Fruit fly (Drosophila melanogaster) whole organism, embryonic: Measurements from ENCODE around the gene CG44836.
A peak's percentile ranks its signal among the peaks of the same experiment; 100 is the strongest.

ENCODE experiments used
- ATbp ChIP-seq: fragments of 200-800 bp; sonication (Bioruptor generic); optimal IDR thresholded peaks from 2 replicates; lab custom pipeline; 2017; ENCODE audit warnings: missing biosample characterization, mild to moderate bottlenecking, missing genetic modification characterization, missing genetic modification reagents
- Awh ChIP-seq: fragments of 200-800 bp; sonication (Bioruptor generic); IDR thresholded peaks from 2 replicates; pipeline ENCODE4, ENCODE4 v1.3.6; 2022; ENCODE audit warnings: missing biosample characterization, missing genetic modification characterization
- B-H1 ChIP-seq: fragments of 200-800 bp; sonication (Bioruptor generic); IDR thresholded peaks from 3 replicates; pipeline ENCODE4 v1.3.6; 2022; ENCODE audit warnings: missing biosample characterization, missing genetic modification characterization
- BEAF-32 ChIP-seq: fragments of 200-800 bp; sonication (Bioruptor generic); optimal IDR thresholded peaks from 3 replicates; lab custom pipeline; 2017; ENCODE audit warnings: missing biosample characterization, missing genetic modification characterization, mild to moderate bottlenecking, moderate library complexity, missing genetic modification reagents
- CG11093 ChIP-seq: fragments of 200-800 bp; sonication (Bioruptor generic); IDR thresholded peaks from 3 replicates; pipeline ENCODE4 v1.3.6; 2022; ENCODE audit warnings: missing biosample characterization, missing genetic modification characterization
- CG11723 ChIP-seq: fragments of 200-800 bp; sonication (Bioruptor generic); optimal IDR thresholded peaks from 2 replicates; lab custom pipeline; 2017; ENCODE audit warnings: missing biosample characterization, mild to moderate bottlenecking, missing genetic modification characterization
- CG12155 ChIP-seq: fragments of 200-800 bp; sonication (Bioruptor generic); optimal IDR thresholded peaks from 3 replicates; lab custom pipeline; 2016; ENCODE audit warnings: missing biosample characterization, missing genetic modification characterization
- CG13296 ChIP-seq: fragments of 200-800 bp; sonication (Bioruptor generic); optimal IDR thresholded peaks from 3 replicates; lab custom pipeline; 2018; ENCODE audit warnings: missing biosample characterization, mild to moderate bottlenecking, missing genetic modification characterization
- CG15269 ChIP-seq: fragments of 200-800 bp; sonication (Bioruptor generic); optimal IDR thresholded peaks from 2 replicates; lab custom pipeline; 2018; ENCODE audit warnings: missing biosample characterization, mild to moderate bottlenecking, missing genetic modification characterization, moderate library complexity
- CG17328 ChIP-seq: fragments of 200-800 bp; sonication (Bioruptor generic); IDR thresholded peaks from 2 replicates; pipeline ENCODE4 v1.3.6; 2022; ENCODE audit warnings: missing biosample characterization, missing genetic modification characterization
- CG30431 ChIP-seq: fragments of 200-800 bp; sonication (Bioruptor generic); optimal IDR thresholded peaks from 2 replicates; lab custom pipeline; 2017; ENCODE audit warnings: missing biosample characterization, missing genetic modification characterization
- CG34224 ChIP-seq: fragments of 200-800 bp; sonication (Bioruptor generic); IDR thresholded peaks from 3 replicates; pipeline ENCODE4 v1.3.6; 2022; ENCODE audit warnings: missing biosample characterization, missing genetic modification characterization; ENCODE audit not compliant: partially characterized antibody
- CG3847 ChIP-seq: fragments of 200-800 bp; sonication (Bioruptor generic); IDR thresholded peaks from 2 replicates; pipeline ENCODE4 v1.3.6; 2022; ENCODE audit warnings: missing biosample characterization, missing genetic modification characterization
- CG42726 ChIP-seq: fragments of 200-800 bp; sonication (Bioruptor generic); IDR thresholded peaks from 2 replicates; pipeline ENCODE4 v1.3.6; 2022; ENCODE audit warnings: missing biosample characterization, missing genetic modification characterization; ENCODE audit not compliant: partially characterized antibody
- CG4707 ChIP-seq: fragments of 200-800 bp; sonication (Bioruptor generic); optimal IDR thresholded peaks from 2 replicates; lab custom pipeline; 2018; ENCODE audit warnings: missing biosample characterization, mild to moderate bottlenecking, missing genetic modification characterization, moderate library complexity
- CG4730 ChIP-seq: fragments of 200-800 bp; sonication (Bioruptor generic); IDR thresholded peaks from 2 replicates; pipeline ENCODE4 v1.3.6; 2022; ENCODE audit warnings: missing biosample characterization, missing genetic modification characterization
- CG6175 ChIP-seq: fragments of 200-800 bp; sonication (Bioruptor generic); IDR thresholded peaks from 3 replicates; pipeline ENCODE4 v1.3.6; 2022; ENCODE audit warnings: missing biosample characterization, missing genetic modification characterization
- CG7963 ChIP-seq: fragments of 200-800 bp; sonication (Bioruptor generic); IDR thresholded peaks from 3 replicates; pipeline ENCODE4 v1.3.6; 2022; ENCODE audit warnings: missing biosample characterization, missing genetic modification characterization; ENCODE audit not compliant: partially characterized antibody
- CG8765 ChIP-seq: fragments of 200-800 bp; sonication (Bioruptor generic); IDR thresholded peaks from 2 replicates; pipeline ENCODE4 v1.3.6; 2022; ENCODE audit warnings: missing biosample characterization, missing genetic modification characterization
- CG9817 ChIP-seq: fragments of 200-800 bp; sonication (Bioruptor generic); optimal IDR thresholded peaks from 2 replicates; lab custom pipeline; 2018; ENCODE audit warnings: missing biosample characterization, mild to moderate bottlenecking, missing genetic modification characterization, moderate library complexity
- Camta ChIP-seq: fragments of 200-800 bp; sonication (Bioruptor generic); optimal IDR thresholded peaks from 2 replicates; lab custom pipeline; 2016; ENCODE audit warnings: missing biosample characterization, missing genetic modification characterization
- Deaf1 ChIP-seq: fragments of 200-800 bp; optimal IDR thresholded peaks from 3 replicates; lab custom pipeline; 2019; ENCODE audit warnings: missing biosample characterization, mild to moderate bottlenecking, missing genetic modification characterization, moderate library complexity
- Fer2 ChIP-seq: fragments of 200-800 bp; sonication (Bioruptor generic); optimal IDR thresholded peaks from 2 replicates; lab custom pipeline; 2018; ENCODE audit warnings: missing biosample characterization, mild to moderate bottlenecking, missing genetic modification characterization, moderate library complexity
- GATAe ChIP-seq: fragments of 200-800 bp; sonication (Bioruptor generic); conservative IDR thresholded peaks from 2 replicates; pipeline ENCODE4 v1.3.6; 2022; ENCODE audit warnings: missing biosample characterization, missing genetic modification characterization
- HLH4C ChIP-seq: fragments of 200-800 bp; sonication (Bioruptor generic); IDR thresholded peaks from 3 replicates; pipeline ENCODE4 v1.3.6; 2022; ENCODE audit warnings: missing biosample characterization, missing genetic modification characterization; ENCODE audit not compliant: partially characterized antibody
- Lpt ChIP-seq: fragments of >200 bp; optimal IDR thresholded peaks from 2 replicates; lab custom pipeline; 2018; ENCODE audit warnings: missing biosample characterization, missing genetic modification characterization
- Max ChIP-seq: fragments of 200-800 bp; sonication (Bioruptor generic); optimal IDR thresholded peaks from 2 replicates; lab custom pipeline; 2016; ENCODE audit warnings: missing biosample characterization, mild to moderate bottlenecking, missing genetic modification characterization
- Ssrp ChIP-seq: fragments of 200-800 bp; sonication (Bioruptor generic); optimal IDR thresholded peaks from 2 replicates; lab custom pipeline; 2018; ENCODE audit warnings: missing biosample characterization, mild to moderate bottlenecking, missing genetic modification characterization, moderate library complexity
- YL-1 ChIP-seq: fragments of 200-800 bp; sonication (Bioruptor generic); optimal IDR thresholded peaks from 3 replicates; lab custom pipeline; 2017; ENCODE audit warnings: missing biosample characterization, mild to moderate bottlenecking, missing genetic modification characterization
- bbx ChIP-seq: fragments of 200-800 bp; sonication (Bioruptor generic); IDR thresholded peaks from 2 replicates; pipeline ENCODE4 v1.3.6; 2022; ENCODE audit warnings: missing biosample characterization, missing genetic modification characterization; ENCODE audit not compliant: partially characterized antibody
- ewg ChIP-seq: fragments of 200-800 bp; sonication (Bioruptor generic); optimal IDR thresholded peaks from 3 replicates; lab custom pipeline; 2017; ENCODE audit warnings: mild to moderate bottlenecking, missing biosample characterization, missing genetic modification reagents, missing genetic modification characterization
- eyg ChIP-seq: fragments of 200-800 bp; sonication (Bioruptor generic); optimal IDR thresholded peaks from 3 replicates; lab custom pipeline; 2016; ENCODE audit warnings: missing biosample characterization, missing genetic modification characterization
- fd102C ChIP-seq: fragments of 200-800 bp; sonication (Bioruptor generic); optimal IDR thresholded peaks from 2 replicates; lab custom pipeline; 2018; ENCODE audit warnings: missing biosample characterization, mild to moderate bottlenecking, missing genetic modification characterization, moderate library complexity
- hth ChIP-seq: fragments of >200 bp; optimal IDR thresholded peaks from 2 replicates; lab custom pipeline; 2017; ENCODE audit warnings: inconsistent platforms
- nmo ChIP-seq: fragments of 200-800 bp; sonication (Bioruptor generic); optimal IDR thresholded peaks from 2 replicates; lab custom pipeline; 2018; ENCODE audit warnings: missing biosample characterization, mild to moderate bottlenecking, missing genetic modification characterization, moderate library complexity
- oc ChIP-seq: fragments of 200-800 bp; sonication (Bioruptor generic); optimal IDR thresholded peaks from 2 replicates; lab custom pipeline; 2018; ENCODE audit warnings: missing biosample characterization, mild to moderate bottlenecking, missing genetic modification characterization, moderate library complexity
- pb ChIP-seq: fragments of 200-800 bp; sonication (Bioruptor generic); optimal IDR thresholded peaks from 3 replicates; lab custom pipeline; 2016; ENCODE audit warnings: missing biosample characterization, missing genetic modification characterization
- pho ChIP-seq: fragments of 200-800 bp; sonication (Bioruptor generic); optimal IDR thresholded peaks from 2 replicates; lab custom pipeline; 2016; ENCODE audit warnings: missing biosample characterization, missing genetic modification characterization
- psq ChIP-seq: fragments of 200-800 bp; sonication (Bioruptor generic); optimal IDR thresholded peaks from 2 replicates; lab custom pipeline; 2017; ENCODE audit warnings: missing biosample characterization, missing genetic modification characterization
- repo ChIP-seq: fragments of 200-800 bp; sonication (Bioruptor generic); optimal IDR thresholded peaks from 2 replicates; lab custom pipeline; 2016; ENCODE audit warnings: missing biosample characterization, missing genetic modification characterization
- ssp ChIP-seq: fragments of 200-800 bp; sonication (Bioruptor generic); IDR thresholded peaks from 2 replicates; pipeline ENCODE4 v1.3.6; 2022; ENCODE audit warnings: missing biosample characterization, missing genetic modification characterization
- trem ChIP-seq: fragments of 200-800 bp; optimal IDR thresholded peaks from 3 replicates; lab custom pipeline; 2019; ENCODE audit warnings: missing biosample characterization, mild to moderate bottlenecking, missing genetic modification characterization, moderate library complexity
- vvl ChIP-seq: fragments of 200-800 bp; sonication (Bioruptor generic); IDR thresholded peaks from 2 replicates; pipeline ENCODE4 v1.3.6; 2022; ENCODE audit warnings: missing biosample characterization, missing genetic modification characterization

The CG44836 gene

DNA sequence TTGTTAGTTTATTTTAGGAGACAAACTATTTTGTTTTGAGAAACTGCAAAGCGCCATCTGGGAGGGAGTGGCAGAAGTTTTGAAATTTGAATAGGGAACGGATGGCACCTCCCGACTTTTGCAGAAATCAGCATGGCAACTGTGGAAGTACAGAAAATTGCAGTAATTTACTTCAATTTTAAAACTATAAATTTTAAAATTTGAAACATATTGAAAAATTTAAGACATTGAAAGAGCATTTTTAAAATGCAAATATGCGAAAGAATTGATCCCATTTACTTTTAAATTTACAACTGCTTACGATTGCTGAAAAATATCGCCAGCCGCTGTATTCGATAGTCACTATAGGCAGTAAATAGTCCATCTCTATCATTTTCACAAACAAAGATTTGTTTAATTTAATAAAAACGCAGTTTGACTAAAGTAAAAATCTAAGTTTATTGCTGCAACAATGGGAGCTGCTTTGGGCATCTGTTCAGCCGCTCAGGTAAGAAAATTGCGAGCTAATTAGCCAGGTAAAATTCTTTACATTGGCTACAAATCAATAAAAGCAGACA is 12.4 kb upstream of the CG44836 start, which contains the start of gene Serinc (continued):
- TF ChIP-seq BEAF-32 (GFP tag; lab: Kevin White, UChicago): peak; percentile 97
- TF ChIP-seq ewg (GFP tag; lab: Kevin White, UChicago): peak; percentile 39
- TF ChIP-seq HLH4C (GFP tag; lab: Robert Waterston, UW): peak; percentile 95
- TF ChIP-seq fd102C: no peak
- peak; percentile 54 for TF ChIP-seq Camta (GFP tag; lab: Kevin White, UChicago)
- TF ChIP-seq bbx (GFP tag; lab: Robert Waterston, UW): peak; percentile 97
- peak; percentile 45 for TF ChIP-seq pho (GFP tag; lab: Kevin White, UChicago)
- no peak for TF ChIP-seq CG6175 (GFP tag; lab: Robert Waterston, UW)
- TF ChIP-seq B-H1 (GFP tag; lab: Robert Waterston, UW): no peak
- no peak for TF ChIP-seq CG4707 (GFP tag; lab: Kevin White, UChicago)
- TF ChIP-seq CG8765: no peak
- TF ChIP-seq CG11093 (GFP tag; lab: Robert Waterston, UW): no peak
- peak; percentile 80 for TF ChIP-seq nmo (GFP tag; lab: Kevin White, UChicago)
- no peak for TF ChIP-seq Lpt (GFP tag; lab: Kevin White, UChicago)
- no peak for TF ChIP-seq oc
- peak; percentile 95 for TF ChIP-seq CG34224 (GFP tag; lab: Robert Waterston, UW)
- TF ChIP-seq CG4730 (GFP tag; lab: Robert Waterston, UW): no peak
- TF ChIP-seq Fer2: peak; percentile 16
- peak; percentile 75 for TF ChIP-seq CG3847 (GFP tag; lab: Robert Waterston, UW)
- TF ChIP-seq trem: peak; percentile 88
- TF ChIP-seq psq (GFP tag; lab: Kevin White, UChicago): peak; percentile 22
- TF ChIP-seq CG9817: peak; percentile 21
- no peak for TF ChIP-seq GATAe (GFP tag; lab: Robert Waterston, UW)
- TF ChIP-seq Max: peak; percentile 74
- peak; percentile 27 for TF ChIP-seq Ssrp (tag; lab: Kevin White, UChicago)
- no peak for TF ChIP-seq Awh (GFP tag; lab: Robert Waterston, UW)
- TF ChIP-seq Deaf1: no peak
- TF ChIP-seq eyg (GFP tag; lab: Kevin White, UChicago): no peak
- TF ChIP-seq hth (lab: Kevin White, UChicago): no peak
- no peak for TF ChIP-seq pb (GFP tag; lab: Kevin White, UChicago)
- TF ChIP-seq CG12155 (GFP tag; lab: Kevin White, UChicago): peak; percentile 30
- peak; percentile 76; the same call in 1 of the 2 replicates for TF ChIP-seq vvl
- no peak for TF ChIP-seq CG11723 (GFP tag; lab: Kevin White, UChicago)
- peak; percentile 81 for TF ChIP-seq YL-1 (GFP tag; lab: Kevin White, UChicago)
- TF ChIP-seq CG42726 (GFP tag; lab: Robert Waterston, UW): peak; percentile 95
- TF ChIP-seq CG30431 (GFP tag; lab: Kevin White, UChicago): no peak
- peak; percentile 35 for TF ChIP-seq CG13296 (GFP tag; lab: Kevin White, UChicago)
- no peak for TF ChIP-seq CG17328
- no peak for TF ChIP-seq CG15269 (tag; lab: Kevin White, UChicago)
- no peak for TF ChIP-seq repo
- peak; percentile 95 for TF ChIP-seq CG7963 (GFP tag; lab: Robert Waterston, UW)
- peak; percentile 39 for TF ChIP-seq ssp (GFP tag; lab: Robert Waterston, UW)
- no peak for TF ChIP-seq ATbp (GFP tag; lab: Kevin White, UChicago)
